Fruit fly (Drosophila melanogaster): Measurements from ENCODE around the gene Fgop2.

DNA sequence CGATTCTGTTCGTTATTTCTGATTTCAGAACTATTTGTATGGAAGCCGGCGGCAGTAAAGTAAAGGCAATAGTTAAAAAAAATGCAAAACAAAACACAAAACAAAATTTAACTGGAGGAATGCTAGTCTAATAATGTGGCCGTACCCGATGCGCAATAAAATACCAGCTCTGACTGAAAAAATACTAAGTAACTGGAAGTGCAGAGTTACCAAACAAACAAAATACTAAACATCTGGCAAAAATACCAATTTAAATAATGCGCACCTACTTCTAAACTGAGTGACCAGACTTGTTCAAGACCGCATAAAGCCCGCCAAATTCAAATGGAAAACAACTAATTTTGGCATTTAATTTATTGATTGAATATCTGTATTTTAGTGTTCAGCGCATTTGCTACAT, 31.1 kb downstream of the Fgop2 start, which contains the start of gene Wee1:
- no peak for TF ChIP-seq CG8478 (optimal IDR thresholded peaks at IDR 0.05)
- peak in 1 of 2 experiments; percentile 17 for TF ChIP-seq CTCF (optimal IDR thresholded peaks at IDR 0.05)
